Worm (Caenorhabditis elegans): ENCODE results near the gene C14B1.8.

C14B1.8 gene

DNA sequence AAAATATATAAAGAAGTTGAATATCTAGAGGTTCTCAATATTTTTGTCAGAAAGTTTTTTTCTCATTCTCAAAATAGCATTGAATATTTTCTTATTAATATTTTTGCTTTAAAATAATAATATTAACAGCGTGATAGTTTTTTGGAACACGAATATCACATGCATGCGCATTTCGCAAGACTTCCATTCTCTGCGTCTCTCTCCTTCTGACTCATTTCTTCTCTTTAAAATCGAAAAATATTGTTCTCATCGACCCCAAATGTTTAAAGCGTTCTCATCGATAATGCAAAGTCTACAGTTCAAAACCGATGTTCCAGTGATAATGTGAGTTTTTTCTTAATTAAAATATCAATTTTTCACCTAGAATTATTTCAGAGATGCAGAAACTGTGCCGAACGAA lies 16.1 kb downstream of the C14B1.8 start, which contains the start of gene C14B1.3:
Gene C14B1.3 (plus strand): TSS at position 168 of the 400 bp plus-strand sequence.
- no peak for TF ChIP-seq rnt-1 (tag; optimal IDR thresholded peaks at IDR 0.05)
- peak; percentile 3 for TF ChIP-seq mep-1 (tag; optimal IDR thresholded peaks at IDR 0.05)
- no peak for TF ChIP-seq nhr-11 (tag; optimal IDR thresholded peaks at IDR 0.05)
- TF ChIP-seq nhr-77 (tag; optimal IDR thresholded peaks at IDR 0.05) = no peak
- peak in 1 of 2 experiments; percentile 29 for TF ChIP-seq mdl-1 (tag; optimal IDR thresholded peaks at IDR 0.05)
- TF ChIP-seq grh-1 (GFP tag; IDR thresholded peaks at IDR 0.05) = no peak
- TF ChIP-seq C04F5.9 (tag; optimal IDR thresholded peaks at IDR 0.05) = no peak
- TF ChIP-seq elt-2 (tag; optimal IDR thresholded peaks at IDR 0.05) = no peak
- no peak for TF ChIP-seq nhr-12 (tag; optimal IDR thresholded peaks at IDR 0.05)
- TF ChIP-seq jun-1 (tag; optimal IDR thresholded peaks at IDR 0.05) = peak; percentile 17
- no peak for TF ChIP-seq efl-3 (GFP tag; optimal IDR thresholded peaks at IDR 0.05)
- TF ChIP-seq efl-1 (optimal IDR thresholded peaks at IDR 0.05) = no peak
- peak; percentile 10 to 91 for TF ChIP-seq efl-1 (GFP tag; optimal IDR thresholded peaks at IDR 0.05 in 1 of 2)
- TF ChIP-seq snpc-4 (tag; optimal IDR thresholded peaks at IDR 0.05) = no peak
- peak in 1 of 3 experiments; percentile 28 for TF ChIP-seq dpl-1 (GFP tag; optimal IDR thresholded peaks at IDR 0.05)
- TF ChIP-seq nhr-71 (tag; optimal IDR thresholded peaks at IDR 0.05) = peak; percentile 39
- TF ChIP-seq ztf-11 (tag; optimal IDR thresholded peaks at IDR 0.05) = no peak
- peak; percentile 30 for TF ChIP-seq zip-4 (GFP tag; optimal IDR thresholded peaks at IDR 0.05)
- TF ChIP-seq egl-13 (tag; optimal IDR thresholded peaks at IDR 0.05) = no peak
- TF ChIP-seq snu-23 (GFP tag; optimal IDR thresholded peaks at IDR 0.05) = peak; percentile 4
- no peak for TF ChIP-seq aly-2 (tag; optimal IDR thresholded peaks at IDR 0.05)
- peak in 1 of 6 experiments; percentile 21 for TF ChIP-seq elt-3 (tag; optimal IDR thresholded peaks at IDR 0.05)
- TF ChIP-seq ceh-82 (tag; optimal IDR thresholded peaks at IDR 0.05) = peak in 2 of 3 experiments; percentile 6 to 31
- no peak for TF ChIP-seq nhr-84 (tag; optimal IDR thresholded peaks at IDR 0.05)
- peak; percentile 1 for TF ChIP-seq xbp-1 (tag; optimal IDR thresholded peaks at IDR 0.05)
- peak; percentile 66 for TF ChIP-seq lin-14 (GFP tag; optimal IDR thresholded peaks at IDR 0.05)
- no peak for TF ChIP-seq lir-3 (tag; optimal IDR thresholded peaks at IDR 0.05; ENCODE audit: poor library complexity)
- TF ChIP-seq skn-1 (tag; optimal IDR thresholded peaks at IDR 0.05) = peak; percentile 87
- no peak for TF ChIP-seq nhr-20 (tag; optimal IDR thresholded peaks at IDR 0.05)
- TF ChIP-seq lsy-2 (tag; optimal IDR thresholded peaks at IDR 0.05) = peak; percentile 28 to 32
- TF ChIP-seq lin-35 (GFP tag; optimal IDR thresholded peaks at IDR 0.05) = peak; percentile 15 to 56

DNA sequence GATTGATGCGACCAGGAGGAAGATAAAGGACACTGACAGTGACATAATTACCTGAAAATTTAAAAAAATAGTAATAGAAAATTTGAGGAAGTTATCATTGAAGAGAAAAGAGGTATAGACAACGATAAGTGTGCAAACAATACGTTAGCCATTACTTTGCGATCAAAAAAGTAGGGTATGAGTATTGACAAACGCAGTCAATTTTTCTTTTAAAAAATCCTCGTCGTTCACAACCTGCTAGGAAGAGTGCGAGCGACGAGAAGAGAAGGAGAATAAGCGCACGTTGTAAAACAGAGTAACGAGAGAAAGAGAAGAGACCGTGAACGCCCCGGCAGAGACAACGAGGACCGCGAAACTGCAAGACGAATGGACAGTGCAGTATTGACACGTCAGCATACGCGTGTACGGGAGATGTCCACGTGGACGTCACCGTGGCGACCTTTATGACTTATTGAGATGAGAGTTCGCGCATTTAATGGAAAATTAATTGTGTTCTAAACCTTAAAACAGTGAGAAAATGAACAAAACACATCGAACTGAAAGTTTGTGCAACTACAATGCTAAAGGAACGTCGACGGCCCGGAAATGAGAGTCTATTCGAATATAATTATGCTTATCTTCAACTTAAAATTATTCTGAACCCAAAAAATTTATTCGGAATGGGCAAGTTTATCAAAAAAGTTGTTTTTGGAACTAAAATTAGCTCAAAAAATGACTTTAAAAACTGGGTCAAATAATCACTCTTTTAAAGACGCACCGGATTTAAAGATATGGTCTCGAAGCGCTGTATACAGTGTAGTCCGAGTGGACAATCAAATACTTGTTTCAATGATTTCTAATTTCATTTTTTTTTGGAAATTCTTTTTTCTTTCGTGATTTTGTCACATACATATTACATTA lies 17.8 kb downstream of the C14B1.8 start, which contains the start of the genes pdi-1 and C14B1.2:
Gene pdi-1 (minus strand): TSS at position 51 of the 900 bp plus-strand sequence.
Gene C14B1.2 (plus strand): TSS at position 850 of the 900 bp plus-strand sequence.
- TF ChIP-seq hlh-17 (GFP tag; optimal IDR thresholded peaks at IDR 0.05; ENCODE audit: borderline replicate concordance) = no peak
- TF ChIP-seq zip-4 (GFP tag; optimal IDR thresholded peaks at IDR 0.05) = no peak
- TF ChIP-seq fkh-10 (GFP tag; optimal IDR thresholded peaks at IDR 0.05) = no peak
- peak; percentile 14 for TF ChIP-seq swsn-7 (tag; optimal IDR thresholded peaks at IDR 0.05)
- TF ChIP-seq nhr-47 (tag; optimal IDR thresholded peaks at IDR 0.05) = no peak
- TF ChIP-seq pax-3 (tag; optimal IDR thresholded peaks at IDR 0.05) = no peak
- TF ChIP-seq grh-1 (GFP tag; IDR thresholded peaks at IDR 0.05) = no peak
- no peak for TF ChIP-seq fkh-4 (tag; optimal IDR thresholded peaks at IDR 0.05; ENCODE audit: borderline replicate concordance)
- TF ChIP-seq efl-1 (optimal IDR thresholded peaks at IDR 0.05) = peak; percentile 2 to 31
- peak in 1 of 2 experiments; percentile 33 for TF ChIP-seq efl-1 (GFP tag; optimal IDR thresholded peaks at IDR 0.05 in 1 of 2)
- TF ChIP-seq nhr-11 (tag; optimal IDR thresholded peaks at IDR 0.05) = no peak
- TF ChIP-seq mep-1 (tag; optimal IDR thresholded peaks at IDR 0.05) = peak; percentile 47
- TF ChIP-seq lin-39 (tag; optimal IDR thresholded peaks at IDR 0.05) = no peak
- no peak for TF ChIP-seq ztf-4 (tag; optimal IDR thresholded peaks at IDR 0.05)
- TF ChIP-seq ama-1 (optimal IDR thresholded peaks at IDR 0.05) = no peak
- TF ChIP-seq fkh-8 (tag; optimal IDR thresholded peaks at IDR 0.05) = no peak
- TF ChIP-seq ceh-88 (GFP tag; IDR thresholded peaks at IDR 0.05) = no peak
- no peak for TF ChIP-seq hpl-2 (GFP tag; optimal IDR thresholded peaks at IDR 0.05)
- TF ChIP-seq sup-37 (GFP tag; optimal IDR thresholded peaks at IDR 0.05) = no peak
- no peak for TF ChIP-seq F16B12.6 (tag; optimal IDR thresholded peaks at IDR 0.05)
- TF ChIP-seq pqm-1 (tag; optimal IDR thresholded peaks at IDR 0.05) = no peak
- TF ChIP-seq pag-3 (tag; optimal IDR thresholded peaks at IDR 0.05; ENCODE audit: borderline replicate concordance, insufficient read depth) = no peak
- TF ChIP-seq sox-4 (tag; optimal IDR thresholded peaks at IDR 0.05) = no peak
- no peak for TF ChIP-seq alr-1 (tag; optimal IDR thresholded peaks at IDR 0.05; ENCODE audit: borderline replicate concordance)
- no peak for TF ChIP-seq sptf-1 (tag; optimal IDR thresholded peaks at IDR 0.05)
- no peak for TF ChIP-seq aly-2 (tag; optimal IDR thresholded peaks at IDR 0.05)

All from whole organism, L1 larva.